Worm (Caenorhabditis elegans) whole organism, early embryonic: ENCODE measurements around the gene isp-1.
"Not testable (repeated sequence)": the region's sequence is repeated elsewhere in the genome, so short reads cannot be mapped to it uniquely, and the experiment has no call there.

Experiments
- B0310.2 ChIP-seq: sonication (generic microtip); optimal IDR thresholded peaks from 2 replicates; lab custom pipeline; 2016; ENCODE audit warnings: mild to moderate bottlenecking, missing genetic modification characterization, missing compliant biosample characterization
- F13C5.2 ChIP-seq: sonication (generic microtip); optimal IDR thresholded peaks from 2 replicates; lab custom pipeline; 2017; ENCODE audit warnings: mild to moderate bottlenecking, missing genetic modification characterization, inconsistent platforms, missing compliant biosample characterization
- aly-1 ChIP-seq: sonication (generic microtip); optimal IDR thresholded peaks from 2 replicates; lab custom pipeline; 2016; ENCODE audit warnings: missing genetic modification characterization, missing compliant biosample characterization
- ama-1 ChIP-seq: fragments of 150-350 bp; optimal IDR thresholded peaks from 2 replicates; lab custom pipeline; 2014
- ceh-13 ChIP-seq: fragments of 200-800 bp; sonication (Bioruptor generic); optimal IDR thresholded peaks from 2 replicates; lab custom pipeline; 2018; ENCODE audit warnings: mild to moderate bottlenecking, missing genetic modification characterization, missing compliant biosample characterization
- ceh-36 ChIP-seq: sonication (generic microtip); optimal IDR thresholded peaks from 2 replicates; lab custom pipeline; 2016; ENCODE audit warnings: missing genetic modification characterization, inconsistent platforms, missing compliant biosample characterization
- ets-7 ChIP-seq: sonication (generic microtip); optimal IDR thresholded peaks from 2 replicates; lab custom pipeline; 2016; ENCODE audit warnings: missing genotype, missing genetic modification characterization, missing compliant biosample characterization
- flt-1 ChIP-seq: fragments of 200-800 bp; sonication (Bioruptor generic); IDR thresholded peaks from 2 replicates; pipeline ENCODE4 v1.3.6; 2022; ENCODE audit warnings: missing genetic modification characterization, missing compliant biosample characterization
- hmbx-1 ChIP-seq: sonication (generic microtip); optimal IDR thresholded peaks from 2 replicates; lab custom pipeline; 2016; ENCODE audit warnings: mild to moderate bottlenecking, missing genetic modification characterization, missing compliant biosample characterization
- hmg-4 ChIP-seq: fragments of 200-800 bp; sonication (Bioruptor generic); optimal IDR thresholded peaks from 2 replicates; lab custom pipeline; 2018; ENCODE audit warnings: mild to moderate bottlenecking, missing genetic modification characterization, missing compliant biosample characterization
- hnd-1 ChIP-seq: sonication (generic microtip); optimal IDR thresholded peaks from 2 replicates; lab custom pipeline; 2016; ENCODE audit warnings: missing genetic modification characterization, missing compliant biosample characterization
- pes-1 ChIP-seq: fragments of 200-800 bp; sonication (Bioruptor generic); IDR thresholded peaks from 2 replicates; pipeline ENCODE4 v1.3.6; 2022; ENCODE audit warnings: missing genetic modification reagents, missing genetic modification characterization, missing compliant biosample characterization
- scrt-1 ChIP-seq: fragments of 200-800 bp; sonication (Bioruptor generic); IDR thresholded peaks from 2 replicates; pipeline ENCODE4 v1.3.6; 2022; ENCODE audit warnings: missing genetic modification characterization, missing compliant biosample characterization
- sea-1 ChIP-seq: fragments of 200-800 bp; sonication (Bioruptor generic); conservative IDR thresholded peaks from 2 replicates; pipeline ENCODE4 v1.3.6; 2022; ENCODE audit warnings: missing genetic modification characterization, missing compliant biosample characterization
- tbx-11 ChIP-seq: fragments of 200-800 bp; sonication (Bioruptor generic); IDR thresholded peaks from 2 replicates; pipeline ENCODE4 v1.3.6; 2022; ENCODE audit warnings: missing genetic modification characterization, missing compliant biosample characterization
- tbx-37 ChIP-seq: fragments of 200-800 bp; sonication (Bioruptor generic); conservative IDR thresholded peaks from 2 replicates; pipeline ENCODE4 v1.3.6; 2022; ENCODE audit warnings: missing genetic modification reagents, missing genetic modification characterization, missing compliant biosample characterization
- tra-4 ChIP-seq: sonication (generic microtip); optimal IDR thresholded peaks from 2 replicates; lab custom pipeline; 2017; ENCODE audit warnings: missing genetic modification characterization, missing compliant biosample characterization

Gene isp-1

DNA sequence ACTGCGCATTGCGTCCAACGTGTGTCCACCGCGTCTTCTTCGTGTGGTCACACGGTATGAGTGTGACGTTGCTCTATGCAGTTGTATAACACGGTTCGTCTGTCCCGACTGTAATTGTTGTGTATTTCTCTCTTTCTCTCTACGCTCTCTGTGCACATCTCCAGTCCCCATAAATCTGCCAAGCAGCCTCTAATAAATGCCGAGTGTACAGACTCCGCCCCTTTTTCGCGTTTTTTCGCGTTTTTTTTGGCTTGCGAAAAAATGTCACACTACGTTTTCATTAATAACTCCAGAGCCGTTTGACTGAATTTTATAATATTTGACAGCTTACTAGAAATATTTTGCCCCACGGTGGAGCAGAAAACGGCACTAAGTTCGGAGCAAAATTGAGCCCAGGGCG is 13.5 kb downstream of the isp-1 start, which contains the start of gene erp-44.3:
Gene erp-44.3, plus strand, starts transcription at position 301 of the 400 bp plus-strand sequence.
- TF ChIP-seq ceh-36; tbx-37 (GFP tag; lab: Robert Waterston, UW); aly-1 (tag; lab: Kevin White, UChicago): not testable (repeated sequence)

DNA sequence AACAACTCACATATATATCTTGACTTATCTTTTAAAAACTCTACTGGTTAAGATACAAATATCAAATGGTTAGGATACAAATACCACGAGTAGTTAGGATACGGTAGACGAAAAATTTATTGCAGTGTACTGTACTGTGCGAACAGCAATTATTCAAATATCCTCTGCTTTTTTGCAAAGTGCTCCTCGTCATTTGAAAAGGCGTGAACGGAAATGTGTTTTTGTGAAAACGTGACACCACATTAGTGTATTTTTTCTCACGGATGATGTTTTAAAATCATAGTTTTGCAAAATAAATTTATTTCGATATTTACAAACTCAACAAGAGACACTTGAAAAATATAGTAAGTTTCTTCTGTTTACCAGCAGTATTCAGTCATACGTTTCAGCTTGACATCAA is 17.1 kb downstream of the isp-1 start, which contains the start of gene F42G8.8:
Gene F42G8.8, plus strand, starts transcription at position 301 of the 400 bp plus-strand sequence.
- TF ChIP-seq flt-1 (GFP tag; lab: Robert Waterston, UW): no peak
- TF ChIP-seq ceh-36: no peak
- TF ChIP-seq ceh-13 (GFP tag; lab: Kevin White, UChicago): no peak
- no peak for TF ChIP-seq scrt-1 (GFP tag; lab: Robert Waterston, UW)
- no peak for TF ChIP-seq pes-1 (GFP tag; lab: Robert Waterston, UW)
- TF ChIP-seq ama-1: no peak
- no peak for TF ChIP-seq hnd-1 (tag; lab: Kevin White, UChicago)
- TF ChIP-seq hmg-4 (GFP tag; lab: Kevin White, UChicago): no peak
- no peak for TF ChIP-seq ets-7 (tag; lab: Kevin White, UChicago)
- no peak for TF ChIP-seq aly-1 (tag; lab: Kevin White, UChicago)
- TF ChIP-seq tra-4: no peak
- no peak for TF ChIP-seq hmbx-1 (tag; lab: Kevin White, UChicago)
- no peak for TF ChIP-seq sea-1 (GFP tag; lab: Robert Waterston, UW)
- TF ChIP-seq F13C5.2 (tag; lab: Kevin White, UChicago): no peak
- TF ChIP-seq B0310.2 (tag; lab: Kevin White, UChicago): no peak
- TF ChIP-seq tbx-37 (GFP tag; lab: Robert Waterston, UW): no peak
- no peak for TF ChIP-seq tbx-11 (GFP tag; lab: Robert Waterston, UW)

DNA sequence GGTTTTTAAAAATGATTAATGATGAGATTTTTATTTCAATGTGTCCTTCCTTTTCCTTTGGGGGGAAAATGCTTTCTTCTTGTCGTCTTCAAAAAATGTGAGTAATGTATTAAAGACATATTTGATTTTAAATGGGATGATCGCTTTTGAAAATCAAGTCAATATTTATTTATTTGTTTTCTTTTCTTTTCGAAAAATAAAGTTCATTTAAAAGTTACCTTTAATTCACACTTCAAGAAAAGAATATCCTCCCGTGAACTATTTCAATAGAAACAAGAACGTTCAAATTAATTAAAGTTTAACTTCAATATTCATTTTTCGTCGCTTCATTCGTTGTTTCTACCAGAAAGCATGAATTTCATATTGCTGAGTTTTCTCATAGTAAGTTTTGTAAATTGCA is 20.4 kb downstream of the isp-1 start, which contains the start of gene irld-8:
Gene irld-8, plus strand, starts transcription at position 301 of the 400 bp plus-strand sequence.
- TF ChIP-seq ceh-36 (no peak), hmbx-1 (tag; lab: Kevin White, UChicago) (no peak), sea-1 (GFP tag; lab: Robert Waterston, UW) (no peak), ama-1 (no peak), hnd-1 (tag; lab: Kevin White, UChicago) (no peak), hmg-4 (GFP tag; lab: Kevin White, UChicago) (no peak), tbx-11 (GFP tag; lab: Robert Waterston, UW) (no peak), ceh-13 (GFP tag; lab: Kevin White, UChicago) (no peak), tbx-37 (GFP tag; lab: Robert Waterston, UW) (no peak), tra-4 (no peak), pes-1 (GFP tag; lab: Robert Waterston, UW) (no peak), B0310.2 (tag; lab: Kevin White, UChicago) (no peak), F13C5.2 (tag; lab: Kevin White, UChicago) (no peak), ets-7 (tag; lab: Kevin White, UChicago) (no peak), aly-1 (tag; lab: Kevin White, UChicago) (no peak), flt-1 (GFP tag; lab: Robert Waterston, UW) (no peak)

DNA sequence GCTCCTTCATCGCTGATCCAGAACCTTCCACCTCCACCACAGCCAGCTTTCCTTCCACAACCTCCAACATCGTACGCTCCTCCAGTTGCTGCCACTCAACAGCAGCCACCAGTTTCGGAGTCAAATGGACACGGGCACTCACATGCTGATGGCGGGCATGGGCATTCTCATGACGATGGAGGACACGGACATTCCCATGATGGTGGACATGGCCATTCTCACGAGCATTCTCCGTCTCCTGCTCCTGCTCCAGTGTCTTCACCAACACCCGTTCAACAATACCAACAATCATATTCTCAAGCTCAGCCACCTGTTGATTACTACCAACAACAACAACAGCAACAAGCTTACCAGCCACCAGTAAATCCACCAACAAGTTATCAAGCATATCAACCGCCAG is 21.3 kb downstream of the isp-1 start:
- TF ChIP-seq tbx-37 (GFP tag; lab: Robert Waterston, UW) (no peak), F13C5.2 (tag; lab: Kevin White, UChicago) (no peak), ama-1 (no peak), tra-4 (no peak), hnd-1 (tag; lab: Kevin White, UChicago) (no peak), hmbx-1 (tag; lab: Kevin White, UChicago) (no peak), ceh-36 (no peak), hmg-4 (GFP tag; lab: Kevin White, UChicago) (no peak), sea-1 (GFP tag; lab: Robert Waterston, UW) (no peak), ceh-13 (GFP tag; lab: Kevin White, UChicago) (no peak), pes-1 (GFP tag; lab: Robert Waterston, UW) (no peak), scrt-1 (GFP tag; lab: Robert Waterston, UW) (no peak)

DNA sequence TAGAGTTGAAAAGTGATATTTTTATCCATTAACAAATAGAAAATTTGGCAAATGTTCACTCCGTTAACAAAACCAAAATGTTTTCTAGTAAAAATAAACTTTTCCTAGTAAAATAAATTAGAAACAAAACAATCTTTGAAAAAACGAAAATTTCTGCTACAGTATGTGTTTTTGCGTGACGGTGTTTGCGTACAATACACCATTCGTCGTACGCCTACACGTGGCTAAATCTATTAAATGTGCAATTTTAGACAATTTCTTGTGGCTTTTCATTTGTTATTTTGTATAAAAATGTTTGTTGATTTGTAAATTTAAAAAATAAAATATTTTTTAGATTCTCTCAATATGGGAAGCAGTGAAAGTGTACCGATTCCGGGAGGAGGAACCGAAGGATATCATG is 22.7 kb downstream of the isp-1 start, which contains the start of gene Y42H9AR.1:
Gene Y42H9AR.1, plus strand, starts transcription at position 233 of the 400 bp plus-strand sequence.
- TF ChIP-seq ceh-36 (no peak), hmg-4 (GFP tag; lab: Kevin White, UChicago) (no peak), aly-1 (tag; lab: Kevin White, UChicago) (no peak), tbx-37 (GFP tag; lab: Robert Waterston, UW) (no peak), scrt-1 (GFP tag; lab: Robert Waterston, UW) (no peak), flt-1 (GFP tag; lab: Robert Waterston, UW) (no peak), pes-1 (GFP tag; lab: Robert Waterston, UW) (no peak), F13C5.2 (tag; lab: Kevin White, UChicago) (peak; percentile 3)

DNA sequence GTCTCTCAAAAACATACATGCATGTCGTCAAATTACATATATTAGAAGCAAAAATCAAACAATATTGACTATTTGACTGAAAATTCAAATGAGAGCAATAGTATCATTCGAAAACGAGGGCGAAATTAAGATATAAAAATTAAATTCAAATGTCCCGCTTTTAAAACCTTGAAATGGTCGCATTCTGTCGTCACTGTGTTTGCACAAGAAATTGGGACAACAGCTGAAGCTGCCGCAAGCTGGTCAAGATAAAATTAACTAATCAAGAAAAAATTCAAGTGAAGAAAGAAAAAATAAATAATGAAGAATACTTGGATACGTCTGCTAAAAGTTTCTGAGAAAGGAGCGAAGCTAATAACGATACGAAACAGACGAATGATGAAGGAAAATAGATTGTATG is 23.2 kb downstream of the isp-1 start:
- no peak for TF ChIP-seq tbx-11 (GFP tag; lab: Robert Waterston, UW)
- no peak for TF ChIP-seq hnd-1 (tag; lab: Kevin White, UChicago)
- no peak for TF ChIP-seq tra-4
- no peak for TF ChIP-seq hmg-4 (GFP tag; lab: Kevin White, UChicago)
- no peak for TF ChIP-seq aly-1 (tag; lab: Kevin White, UChicago)
- no peak for TF ChIP-seq ceh-13 (GFP tag; lab: Kevin White, UChicago)
- no peak for TF ChIP-seq hmbx-1 (tag; lab: Kevin White, UChicago)
- no peak for TF ChIP-seq flt-1 (GFP tag; lab: Robert Waterston, UW)
- no peak for TF ChIP-seq B0310.2 (tag; lab: Kevin White, UChicago)
- TF ChIP-seq tbx-37 (GFP tag; lab: Robert Waterston, UW): no peak
- no peak for TF ChIP-seq scrt-1 (GFP tag; lab: Robert Waterston, UW)
- TF ChIP-seq ceh-36: no peak

DNA sequence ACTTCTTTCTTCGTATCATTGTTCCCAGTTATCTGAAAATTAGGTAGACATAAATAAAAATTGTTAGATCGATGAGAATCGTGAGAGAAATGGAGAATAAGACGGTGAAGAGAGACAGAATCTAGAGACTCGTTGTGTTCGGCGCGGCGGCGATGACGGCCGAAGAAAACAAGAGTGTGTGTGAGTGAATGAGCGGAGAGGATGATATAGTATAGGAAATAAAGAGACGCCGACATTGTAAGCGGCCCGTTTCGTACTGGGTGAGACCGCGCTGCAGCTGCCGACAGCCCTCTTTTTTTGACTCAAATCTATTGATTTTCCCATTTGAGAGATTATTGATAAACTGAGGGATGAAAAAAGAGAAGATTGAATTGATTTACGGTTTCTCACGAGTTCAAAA is 23.7 kb downstream of the isp-1 start, which contains the start of gene Y42H9AR.4:
Gene Y42H9AR.4, minus strand, starts transcription at position 32 of the 400 bp plus-strand sequence.
- no peak for TF ChIP-seq flt-1 (GFP tag; lab: Robert Waterston, UW)
- no peak for TF ChIP-seq ama-1
- TF ChIP-seq sea-1 (GFP tag; lab: Robert Waterston, UW): no peak
- TF ChIP-seq hnd-1 (tag; lab: Kevin White, UChicago): no peak
- TF ChIP-seq ceh-36: no peak
- TF ChIP-seq F13C5.2 (tag; lab: Kevin White, UChicago): peak; percentile 27
